Worm (Caenorhabditis elegans) whole organism, midembryonic: Measurements from ENCODE around the gene W09G12.7.

Experiments used
- T22C8.4 ChIP-seq: fragments of 200-800 bp; sonication (Bioruptor generic); IDR thresholded peaks from 2 replicates; pipeline ENCODE4 v1.3.6; 2022; ENCODE audit warnings: missing genetic modification characterization, missing compliant biosample characterization
- cog-1 ChIP-seq: sonication (generic microtip); optimal IDR thresholded peaks from 2 replicates; lab custom pipeline; 2016; ENCODE audit warnings: missing genetic modification characterization, missing compliant biosample characterization
- flt-1 ChIP-seq: fragments of 200-800 bp; sonication (Bioruptor generic); IDR thresholded peaks from 2 replicates; pipeline ENCODE4 v1.3.6; 2022; ENCODE audit warnings: missing genetic modification characterization, missing compliant biosample characterization
- med-1 ChIP-seq: sonication (generic microtip); optimal IDR thresholded peaks from 2 replicates; lab custom pipeline; 2017; ENCODE audit warnings: missing genetic modification characterization, mild to moderate bottlenecking, missing compliant biosample characterization, antibody characterized with exemption, missing genetic modification reagents; ENCODE audit not compliant: insufficient read depth
- ref-1 ChIP-seq: fragments of 200-800 bp; sonication (Bioruptor generic); conservative IDR thresholded peaks from 2 replicates; pipeline ENCODE4 v1.3.6; 2022; ENCODE audit warnings: missing genetic modification reagents, missing genetic modification characterization, missing compliant biosample characterization
- ztf-29 ChIP-seq: fragments of 200-800 bp; sonication (Bioruptor generic); IDR thresholded peaks from 2 replicates; pipeline ENCODE4 v1.3.6; 2022; ENCODE audit warnings: missing genetic modification reagents, missing genetic modification characterization, missing compliant biosample characterization

ce11 chrIV:1251242-1251911 is 22.5 kb downstream of the W09G12.7 start, which contains the start of the genes clec-166 and F38A1.6:
- TF ChIP-seq med-1 (no peak), ref-1 (GFP tag; lab: Robert Waterston, UW) (no peak), flt-1 (GFP tag; lab: Robert Waterston, UW) (no peak), ztf-29 (GFP tag; lab: Robert Waterston, UW) (no peak), cog-1 (tag; lab: Kevin White, UChicago) (no peak), T22C8.4 (no peak)
